Fruit fly (Drosophila melanogaster): ENCODE measurements around the gene CG6980.

The CG6980 gene

DNA sequence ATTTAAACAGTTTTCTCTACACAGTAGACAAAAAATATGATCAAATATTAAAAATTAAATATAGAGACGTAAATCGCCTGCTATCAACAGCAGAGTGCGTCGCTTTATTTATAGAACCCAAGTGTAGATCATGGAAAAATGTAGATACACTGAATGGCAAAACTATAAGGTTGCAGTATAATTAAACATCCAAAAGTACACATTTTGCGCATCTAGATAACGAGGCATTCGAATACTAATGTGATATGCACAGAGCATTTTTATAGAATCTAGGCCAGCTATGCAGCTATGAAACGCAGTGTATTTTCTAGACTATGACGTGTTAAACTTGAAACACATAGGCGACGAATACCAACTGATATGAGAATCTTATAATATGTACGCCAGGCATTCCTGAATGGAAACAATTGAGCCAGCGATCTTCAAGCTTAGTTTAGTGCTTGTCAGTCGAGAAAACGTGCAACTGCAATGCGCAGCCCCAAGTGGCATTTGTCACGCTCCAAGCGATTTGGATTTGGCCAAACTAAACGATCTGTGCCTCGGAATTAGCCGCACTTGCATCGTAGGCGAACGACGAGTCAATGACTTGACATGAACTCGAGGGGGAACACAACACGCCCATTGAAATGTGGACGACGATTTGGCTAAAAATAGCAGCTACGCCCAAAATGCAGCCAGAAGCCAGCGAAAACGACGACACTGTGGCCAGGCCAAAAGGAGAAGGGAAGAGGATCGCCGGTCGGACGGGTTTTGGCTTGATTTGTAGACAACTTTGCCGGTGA, 3.6 kb downstream of the CG6980 start (continued):
- TF ChIP-seq CG6813 (GFP tag; optimal IDR thresholded peaks at IDR 0.05) (peak; percentile 90), CG17328 (GFP tag; IDR thresholded peaks at IDR 0.05) (peak; percentile 86), Mad (GFP tag; optimal IDR thresholded peaks at IDR 0.05) (peak; percentile 86), pb (GFP tag; optimal IDR thresholded peaks at IDR 0.05) (peak; percentile 74), Bgb (GFP tag; IDR thresholded peaks at IDR 0.05; ENCODE audit: partially characterized antibody) (no peak), CG6791 (GFP tag; IDR thresholded peaks at IDR 0.05; ENCODE audit: partially characterized antibody) (no peak), sd (tag; optimal IDR thresholded peaks at IDR 0.05) (peak; percentile 84), CG12155 (GFP tag; optimal IDR thresholded peaks at IDR 0.05) (peak; percentile 87), Hr51 (GFP tag; optimal IDR thresholded peaks at IDR 0.05) (peak; percentile 76 to 90), Elba2 (GFP tag; optimal IDR thresholded peaks at IDR 0.05) (no peak), CG10209 (GFP tag; optimal IDR thresholded peaks at IDR 0.05) (peak; percentile 86), Blimp-1 (GFP tag; optimal IDR thresholded peaks at IDR 0.05) (peak; percentile 81), CG12942 (GFP tag; optimal IDR thresholded peaks at IDR 0.05) (peak; percentile 79), CG6854 (GFP tag; optimal IDR thresholded peaks at IDR 0.05) (peak; percentile 77), ken (GFP tag; IDR thresholded peaks at IDR 0.05) (peak; percentile 89), HHEX (GFP tag; optimal IDR thresholded peaks at IDR 0.05) (peak; percentile 90), CG9437 (GFP tag; optimal IDR thresholded peaks at IDR 0.05) (peak; percentile 76), CG7928 (GFP tag; optimal IDR thresholded peaks at IDR 0.05) (peak; percentile 69), tap (tag; optimal IDR thresholded peaks at IDR 0.05) (peak; percentile 90), tup (GFP tag; optimal IDR thresholded peaks at IDR 0.05) (peak; percentile 80), Doc3 (GFP tag; IDR thresholded peaks at IDR 0.05; ENCODE audit: partially characterized antibody) (no peak), klu (GFP tag; IDR thresholded peaks at IDR 0.05) (peak; percentile 68), D (optimal IDR thresholded peaks at IDR 0.05) (no peak), D (GFP tag; optimal IDR thresholded peaks at IDR 0.05) (peak; percentile 68), zfh2 (GFP tag; optimal IDR thresholded peaks at IDR 0.05) (peak; percentile 89), CG4820 (GFP tag; optimal IDR thresholded peaks at IDR 0.05) (peak; percentile 84), CG11093 (GFP tag; IDR thresholded peaks at IDR 0.05) (peak; percentile 80), CG6654 (GFP tag; optimal IDR thresholded peaks at IDR 0.05) (peak; percentile 64), CrebB (tag; optimal IDR thresholded peaks at IDR 0.05) (peak; percentile 87), Tbp (GFP tag; optimal IDR thresholded peaks at IDR 0.05) (no peak), sens (GFP tag) (peak; percentile 97), CG10274 (GFP tag; optimal IDR thresholded peaks at IDR 0.05) (peak; percentile 83), slbo (GFP tag; IDR thresholded peaks at IDR 0.05) (peak; percentile 94), p53 (GFP tag; optimal IDR thresholded peaks at IDR 0.05) (no peak), tll (GFP tag; optimal IDR thresholded peaks at IDR 0.05) (no peak), CG2129 (GFP tag; IDR thresholded peaks at IDR 0.05; ENCODE audit: partially characterized antibody) (no peak), CG8281 (tag; optimal IDR thresholded peaks at IDR 0.05) (peak; percentile 73), lilli (GFP tag; optimal IDR thresholded peaks at IDR 0.05) (peak; percentile 92), tio (GFP tag; optimal IDR thresholded peaks at IDR 0.05) (peak; percentile 79), fd3F (GFP tag; optimal IDR thresholded peaks at IDR 0.05) (peak; percentile 91), Hr78 (GFP tag; optimal IDR thresholded peaks at IDR 0.05) (peak in 1 of 2 experiments; percentile 63), Poxn (GFP tag; IDR thresholded peaks at IDR 0.05) (peak; percentile 60; the same call in 1 of the 2 replicates), sug (tag; optimal IDR thresholded peaks at IDR 0.05) (peak; percentile 76), NC2α (GFP tag; optimal IDR thresholded peaks at IDR 0.05) (peak; percentile 25), CG9817 (tag; optimal IDR thresholded peaks at IDR 0.05) (peak; percentile 90), h (optimal IDR thresholded peaks at IDR 0.05) (no peak), Hr3 (GFP tag; optimal IDR thresholded peaks at IDR 0.05) (peak; percentile 87), gcm2 (GFP tag; optimal IDR thresholded peaks at IDR 0.05) (peak; percentile 78), Oaz (GFP tag; IDR thresholded peaks at IDR 0.05) (peak; percentile 83)

All from whole organism, embryonic.